Fruit fly (Drosophila melanogaster) whole organism: ENCODE results near the gene ZnT77C.

Experiments
- CG8478 ChIP-seq: fragments of >200 bp; optimal IDR thresholded peaks from 2 replicates; lab custom pipeline; 2018; ENCODE audit warnings: inconsistent platforms
- psq ChIP-seq: fragments of >200 bp; optimal IDR thresholded peaks from 2 replicates; lab custom pipeline; 2017

- TF ChIP-seq psq (no peak), CG8478 (no peak)
These were observed 48.7 kb downstream of the ZnT77C start for dm6 chr3L:20446030-20446429.
